Worm (Caenorhabditis elegans): ENCODE results near the gene ztf-14.

ztf-14 gene

DNA sequence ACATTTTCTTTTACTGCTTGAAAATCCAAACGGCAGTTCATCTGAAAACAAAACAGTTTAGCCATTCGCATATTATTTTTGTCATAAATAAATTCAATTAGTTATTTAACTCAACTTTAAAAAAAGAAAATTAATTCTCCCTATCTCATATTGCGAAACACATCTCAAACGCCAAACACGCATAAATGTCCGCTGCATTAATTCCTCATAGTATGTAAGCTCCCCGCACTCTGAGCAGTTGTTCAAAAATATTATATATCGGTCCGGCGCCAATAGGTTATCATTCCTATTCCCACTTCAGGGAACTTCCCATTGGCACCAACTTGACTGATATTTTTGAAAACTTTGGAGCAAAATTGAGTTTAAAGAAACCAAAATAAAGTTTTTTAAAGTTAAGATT, 17.7 kb upstream of the ztf-14 start:
- peak; percentile 36 for TF ChIP-seq skn-1 (tag; optimal IDR thresholded peaks at IDR 0.05)
- TF ChIP-seq lin-35 (GFP tag; optimal IDR thresholded peaks at IDR 0.05) = no peak
- TF ChIP-seq egl-13 (tag; optimal IDR thresholded peaks at IDR 0.05) = peak; percentile 90
- TF ChIP-seq nhr-20 (tag; optimal IDR thresholded peaks at IDR 0.05) = peak; percentile 26
- no peak for TF ChIP-seq ama-1 (optimal IDR thresholded peaks at IDR 0.05)
- peak; percentile 32 for TF ChIP-seq pax-3 (tag; optimal IDR thresholded peaks at IDR 0.05)
- peak; percentile 42 for TF ChIP-seq unc-86 (tag; optimal IDR thresholded peaks at IDR 0.05)
- peak; percentile 61 for TF ChIP-seq fkh-8 (tag; optimal IDR thresholded peaks at IDR 0.05)
- no peak for TF ChIP-seq mep-1 (tag; optimal IDR thresholded peaks at IDR 0.05)
- TF ChIP-seq lin-14 (GFP tag; optimal IDR thresholded peaks at IDR 0.05) = peak; percentile 31
- TF ChIP-seq jun-1 (tag; optimal IDR thresholded peaks at IDR 0.05) = peak; percentile 33
- no peak for TF ChIP-seq nhr-12 (tag; optimal IDR thresholded peaks at IDR 0.05)
- no peak for TF ChIP-seq efl-1 (optimal IDR thresholded peaks at IDR 0.05)
- TF ChIP-seq efl-1 (GFP tag; optimal IDR thresholded peaks at IDR 0.05 in 1 of 2) = no peak
- TF ChIP-seq dpl-1 (GFP tag; optimal IDR thresholded peaks at IDR 0.05) = no peak
- TF ChIP-seq xbp-1 (tag; optimal IDR thresholded peaks at IDR 0.05) = peak; percentile 27
- TF ChIP-seq snpc-4 (tag; optimal IDR thresholded peaks at IDR 0.05) = peak; percentile 98
- TF ChIP-seq ceh-8 (GFP tag; optimal IDR thresholded peaks at IDR 0.05) = no peak
- TF ChIP-seq swsn-7 (tag; optimal IDR thresholded peaks at IDR 0.05) = peak; percentile 67
- no peak for TF ChIP-seq hlh-17 (GFP tag; optimal IDR thresholded peaks at IDR 0.05; ENCODE audit: borderline replicate concordance)
- TF ChIP-seq efl-3 (GFP tag; optimal IDR thresholded peaks at IDR 0.05) = no peak
- no peak for TF ChIP-seq nhr-237 (tag; optimal IDR thresholded peaks at IDR 0.05)
- TF ChIP-seq nhr-71 (tag; optimal IDR thresholded peaks at IDR 0.05) = peak; percentile 62
- TF ChIP-seq aly-2 (tag; optimal IDR thresholded peaks at IDR 0.05) = no peak
- no peak for TF ChIP-seq ceh-88 (GFP tag; IDR thresholded peaks at IDR 0.05)
- no peak for TF ChIP-seq alr-1 (tag; optimal IDR thresholded peaks at IDR 0.05; ENCODE audit: borderline replicate concordance)
- peak; percentile 76 for TF ChIP-seq nhr-47 (tag; optimal IDR thresholded peaks at IDR 0.05)
- peak; percentile 23 to 42 for TF ChIP-seq lsy-2 (tag; optimal IDR thresholded peaks at IDR 0.05)
- peak; percentile 29 for TF ChIP-seq snu-23 (GFP tag; optimal IDR thresholded peaks at IDR 0.05)
- TF ChIP-seq grh-1 (GFP tag; IDR thresholded peaks at IDR 0.05) = no peak
- no peak for TF ChIP-seq ztf-11 (tag; optimal IDR thresholded peaks at IDR 0.05)
- TF ChIP-seq sox-4 (tag; optimal IDR thresholded peaks at IDR 0.05) = peak; percentile 64
- TF ChIP-seq rnt-1 (tag; optimal IDR thresholded peaks at IDR 0.05) = no peak
- peak; percentile 22 to 41 (median 34) for TF ChIP-seq ceh-82 (tag; optimal IDR thresholded peaks at IDR 0.05)
- peak; percentile 28 for TF ChIP-seq lir-3 (tag; optimal IDR thresholded peaks at IDR 0.05; ENCODE audit: poor library complexity)
- peak; percentile 29 for TF ChIP-seq tbx-2 (tag; optimal IDR thresholded peaks at IDR 0.05)
- no peak for TF ChIP-seq ceh-90 (tag; optimal IDR thresholded peaks at IDR 0.05)
- no peak for TF ChIP-seq mef-2 (tag; optimal IDR thresholded peaks at IDR 0.05)
- TF ChIP-seq unc-62 (GFP tag; optimal IDR thresholded peaks at IDR 0.05) = no peak
- TF ChIP-seq zip-4 (GFP tag; optimal IDR thresholded peaks at IDR 0.05) = peak; percentile 72
- TF ChIP-seq nhr-19 (GFP tag; conservative IDR thresholded peaks at IDR 0.05) = peak; percentile 20
- TF ChIP-seq dsc-1 (tag; optimal IDR thresholded peaks at IDR 0.05) = peak; percentile 82

DNA sequence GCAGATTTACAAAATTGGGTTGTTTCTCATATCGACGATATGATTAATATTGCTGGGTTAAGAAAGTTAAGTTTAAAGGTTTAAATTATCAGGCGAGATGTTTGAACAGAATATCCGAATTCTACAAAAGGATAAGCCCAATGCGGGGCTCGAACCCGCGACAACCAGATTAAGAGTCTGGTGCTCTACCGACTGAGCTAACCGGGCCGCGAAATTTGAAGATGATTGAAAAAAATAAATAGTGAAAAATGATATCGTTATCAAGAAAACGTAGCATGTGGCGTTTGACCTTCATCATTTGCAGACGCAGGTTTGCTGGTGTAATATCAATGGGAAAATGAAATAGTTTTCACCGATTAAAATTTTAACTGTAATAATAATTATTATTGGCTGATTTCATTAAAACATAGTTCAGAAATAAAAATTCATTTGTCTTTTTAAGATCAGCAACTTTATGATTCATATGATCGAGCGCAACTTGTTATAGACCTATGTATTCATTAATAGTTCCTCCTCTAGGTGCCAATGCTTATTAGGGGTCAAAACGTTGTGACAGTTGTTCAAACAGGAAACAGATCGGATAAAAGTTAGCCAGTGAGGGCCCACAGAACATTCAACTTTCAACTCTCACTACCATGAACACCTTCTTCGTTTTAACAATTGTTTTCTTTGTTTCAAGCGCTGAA, 17.0 kb upstream of the ztf-14 start, which contains the start of gene M163.11:
Gene M163.11, plus strand, starts transcription at position 636 of the 686 bp plus-strand sequence.
- peak; percentile 24 for TF ChIP-seq elt-2 (tag; optimal IDR thresholded peaks at IDR 0.05)
- no peak for TF ChIP-seq sox-4 (tag; optimal IDR thresholded peaks at IDR 0.05)
- no peak for TF ChIP-seq grh-1 (GFP tag; IDR thresholded peaks at IDR 0.05)
- TF ChIP-seq unc-130 (tag; optimal IDR thresholded peaks at IDR 0.05) = no peak
- TF ChIP-seq aha-1 (tag; optimal IDR thresholded peaks at IDR 0.05) = no peak
- TF ChIP-seq nhr-20 (tag; optimal IDR thresholded peaks at IDR 0.05) = peak; percentile 55
- TF ChIP-seq C04F5.9 (tag; optimal IDR thresholded peaks at IDR 0.05) = no peak
- no peak for TF ChIP-seq unc-86 (tag; optimal IDR thresholded peaks at IDR 0.05)
- peak in 1 of 6 experiments; percentile 12 for TF ChIP-seq elt-3 (tag; optimal IDR thresholded peaks at IDR 0.05)
- no peak for TF ChIP-seq nhr-84 (tag; optimal IDR thresholded peaks at IDR 0.05)
- TF ChIP-seq nhr-47 (tag; optimal IDR thresholded peaks at IDR 0.05) = peak; percentile 16
- no peak for TF ChIP-seq ztf-11 (tag; optimal IDR thresholded peaks at IDR 0.05)
- no peak for TF ChIP-seq blmp-1 (tag; optimal IDR thresholded peaks at IDR 0.05)
- no peak for TF ChIP-seq nhr-28 (tag; optimal IDR thresholded peaks at IDR 0.05)
- TF ChIP-seq mep-1 (tag; optimal IDR thresholded peaks at IDR 0.05) = no peak
- TF ChIP-seq fos-1 (tag; optimal IDR thresholded peaks at IDR 0.05) = no peak
- no peak for TF ChIP-seq nhr-76 (tag; optimal IDR thresholded peaks at IDR 0.05)
- no peak for TF ChIP-seq unc-30 (tag; optimal IDR thresholded peaks at IDR 0.05)
- no peak for TF ChIP-seq nhr-11 (tag; optimal IDR thresholded peaks at IDR 0.05)

Data from whole organism, L1 larva.